Worm (Caenorhabditis elegans) whole organism, L3 larva: ENCODE data around the gene Y61B8A.6.
"Not testable (repeated sequence)": the region's sequence is repeated elsewhere in the genome, so short reads cannot be mapped to it uniquely, and the experiment has no call there.

Source experiments
- ZK546.5 ChIP-seq: sonication (generic microtip); optimal IDR thresholded peaks from 2 replicates; lab custom pipeline; 2017; ENCODE audit warnings: missing biosample characterization, missing genetic modification characterization
- ama-1 ChIP-seq: fragments of 150-350 bp; optimal IDR thresholded peaks from 2 replicates; lab custom pipeline; 2018
- ceh-82 ChIP-seq: fragments of 150-350 bp; optimal IDR thresholded peaks from 2 replicates; lab custom pipeline; 2014; ENCODE audit warnings: missing biosample characterization, missing genetic modification characterization
- ceh-9 ChIP-seq: sonication (generic microtip); optimal IDR thresholded peaks from 2 replicates; lab custom pipeline; 2018; ENCODE audit warnings: missing biosample characterization, missing genetic modification characterization
- egl-27 ChIP-seq: sonication (generic microtip); optimal IDR thresholded peaks from 4 replicates; lab custom pipeline; 2017; ENCODE audit warnings: missing biosample characterization, missing genetic modification reagents, missing genetic modification characterization
- egl-5 ChIP-seq: fragments of 150-350 bp; optimal IDR thresholded peaks from 2 replicates; lab custom pipeline; 2017; ENCODE audit warnings: missing biosample characterization, missing genetic modification reagents, missing genetic modification characterization, inconsistent platforms
- elt-2 ChIP-seq: sonication (generic microtip); optimal IDR thresholded peaks from 2 replicates; lab custom pipeline; 2016; ENCODE audit warnings: missing genetic modification reagents, mild to moderate bottlenecking, missing genetic modification characterization, missing compliant biosample characterization
- elt-3 ChIP-seq, 3 experiments: fragments of 150-350 bp in 1 of 3; sonication (generic microtip) in 2 of 3; optimal IDR thresholded peaks; 2 replicates in 2 of 3; 4 replicates in 1 of 3; lab custom pipeline; 2014 to 2017; ENCODE audit warnings: missing biosample characterization in 3 of 3, missing genetic modification characterization in 3 of 3
- eor-1 ChIP-seq, 2 experiments: fragments of 150-350 bp; optimal IDR thresholded peaks; 2 replicates each; lab custom pipeline; 2014 to 2018; ENCODE audit warnings: missing biosample characterization in 2 of 2, missing genetic modification characterization in 2 of 2
- hmg-11 ChIP-seq: sonication (generic microtip); optimal IDR thresholded peaks from 2 replicates; lab custom pipeline; 2016; ENCODE audit warnings: missing genetic modification characterization, missing compliant biosample characterization
- jun-1 ChIP-seq: fragments of 150-350 bp; optimal IDR thresholded peaks from 2 replicates; lab custom pipeline; 2014; ENCODE audit warnings: missing biosample characterization, missing genetic modification reagents, missing genetic modification characterization
- lsy-12 ChIP-seq: sonication (generic microtip); optimal IDR thresholded peaks from 2 replicates; lab custom pipeline; 2016; ENCODE audit warnings: mild to moderate bottlenecking, missing genetic modification characterization, missing compliant biosample characterization
- nfya-1 ChIP-seq: sonication (generic microtip); optimal IDR thresholded peaks from 2 replicates; lab custom pipeline; 2017; ENCODE audit warnings: missing genetic modification characterization, mild to moderate bottlenecking, missing compliant biosample characterization, antibody characterized with exemption, moderate library complexity; ENCODE audit not compliant: insufficient read depth
- nhr-11 ChIP-seq: fragments of 150-350 bp; optimal IDR thresholded peaks from 2 replicates; lab custom pipeline; 2014; ENCODE audit warnings: missing biosample characterization, missing genetic modification characterization
- nhr-12 ChIP-seq: fragments of 150-350 bp; optimal IDR thresholded peaks from 2 replicates; lab custom pipeline; 2014; ENCODE audit warnings: missing biosample characterization, missing genetic modification characterization
- nhr-23 ChIP-seq: fragments of 150-350 bp; optimal IDR thresholded peaks from 2 replicates; lab custom pipeline; 2014; ENCODE audit warnings: missing biosample characterization, missing genetic modification reagents, missing genetic modification characterization
- nhr-237 ChIP-seq: fragments of 150-350 bp; optimal IDR thresholded peaks from 2 replicates; lab custom pipeline; 2014; ENCODE audit warnings: missing biosample characterization, missing genetic modification characterization
- nhr-25 ChIP-seq: sonication (generic microtip); optimal IDR thresholded peaks from 2 replicates; lab custom pipeline; 2017; ENCODE audit warnings: missing biosample characterization, missing genetic modification characterization
- nhr-28 ChIP-seq: fragments of 150-350 bp; optimal IDR thresholded peaks from 2 replicates; lab custom pipeline; 2014; ENCODE audit warnings: missing biosample characterization, missing genetic modification characterization
- nhr-43 ChIP-seq: sonication (generic microtip); optimal IDR thresholded peaks from 2 replicates; lab custom pipeline; 2016; ENCODE audit warnings: mild to moderate bottlenecking, missing genetic modification characterization, missing compliant biosample characterization; ENCODE audit not compliant: poor library complexity, severe bottlenecking
- nhr-67 ChIP-seq: fragments of 150-350 bp; optimal IDR thresholded peaks from 2 replicates; lab custom pipeline; 2014; ENCODE audit warnings: missing biosample characterization, missing genetic modification characterization
- nhr-76 ChIP-seq: fragments of 150-350 bp; sonication (generic microtip); optimal IDR thresholded peaks from 5 replicates; lab custom pipeline; 2014; ENCODE audit warnings: missing biosample characterization, missing genetic modification characterization
- nhr-77 ChIP-seq: fragments of 150-350 bp; optimal IDR thresholded peaks from 2 replicates; lab custom pipeline; 2014; ENCODE audit warnings: missing biosample characterization, missing genetic modification characterization
- pha-4 ChIP-seq: fragments of 150-350 bp; optimal IDR thresholded peaks from 2 replicates; lab custom pipeline; 2014; ENCODE audit warnings: missing biosample characterization, missing genetic modification reagents, missing genetic modification characterization
- pqm-1 ChIP-seq: fragments of 150-350 bp; optimal IDR thresholded peaks from 2 replicates; lab custom pipeline; 2017; ENCODE audit warnings: missing biosample characterization, missing genetic modification characterization, inconsistent platforms
- unc-39 ChIP-seq: sonication (generic microtip); optimal IDR thresholded peaks from 4 replicates; lab custom pipeline; 2017; ENCODE audit warnings: missing biosample characterization, missing genetic modification characterization
- zag-1 ChIP-seq: fragments of 150-350 bp; optimal IDR thresholded peaks from 2 replicates; lab custom pipeline; 2014; ENCODE audit warnings: missing biosample characterization, missing genetic modification characterization
- ztf-11 ChIP-seq: fragments of 150-350 bp; optimal IDR thresholded peaks from 2 replicates; lab custom pipeline; 2014; ENCODE audit warnings: missing biosample characterization, missing genetic modification characterization
- ztf-4 ChIP-seq: fragments of 150-350 bp; optimal IDR thresholded peaks from 2 replicates; lab custom pipeline; 2014; ENCODE audit warnings: missing biosample characterization, missing genetic modification characterization

Y61B8A.6 gene

DNA sequence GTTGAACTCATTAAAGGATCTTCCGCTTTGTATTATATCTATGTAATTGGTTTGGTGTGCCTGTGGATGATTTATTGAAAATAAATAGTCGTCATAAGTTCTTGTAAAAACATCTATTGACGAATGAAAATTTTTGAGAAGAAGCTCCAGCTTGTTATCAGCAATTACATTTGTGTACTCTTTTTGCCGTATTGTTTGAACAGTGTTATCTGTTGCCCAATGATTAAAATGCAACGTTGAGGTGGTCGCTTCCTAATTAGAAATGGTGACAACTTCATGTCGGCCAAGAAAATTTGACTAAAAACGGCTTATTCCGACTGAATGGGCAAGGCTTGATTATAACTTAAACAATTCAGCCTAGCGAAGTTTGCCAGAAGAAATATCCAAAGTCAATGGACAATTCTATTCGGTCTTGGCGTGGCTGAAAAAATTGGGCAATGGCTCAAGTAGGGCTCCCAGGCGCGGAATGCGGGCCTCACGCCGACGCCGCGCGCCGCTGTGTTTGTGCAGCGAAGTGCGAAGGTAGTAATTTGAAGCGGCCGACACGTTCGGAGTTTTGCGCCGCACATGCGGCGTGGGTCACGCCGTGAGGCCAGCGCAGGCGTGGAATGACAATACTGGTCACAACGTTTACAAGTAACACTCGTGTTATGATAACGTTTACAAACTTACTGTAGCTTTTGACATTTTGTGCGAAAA lies 11.0 kb upstream of the Y61B8A.6 start:
- TF ChIP-seq pqm-1 (tag; lab: Kevin White, UChicago), result peak; percentile 22
- no peak for TF ChIP-seq zag-1 (tag; lab: Kevin White, UChicago)
- peak; percentile 21 for TF ChIP-seq pha-4
- peak; percentile 70 for TF ChIP-seq elt-2 (tag; lab: Kevin White, UChicago)
- no peak for TF ChIP-seq ztf-11
- TF ChIP-seq nhr-25, result no peak
- TF ChIP-seq unc-39 (tag; lab: Kevin White, UChicago), result no peak
- TF ChIP-seq hmg-11 (tag; lab: Kevin White, UChicago), result no peak
- TF ChIP-seq ztf-4 (tag; lab: Kevin White, UChicago), result no peak
- no peak for TF ChIP-seq nhr-11
- no peak for TF ChIP-seq nhr-43 (tag; lab: Kevin White, UChicago)

DNA sequence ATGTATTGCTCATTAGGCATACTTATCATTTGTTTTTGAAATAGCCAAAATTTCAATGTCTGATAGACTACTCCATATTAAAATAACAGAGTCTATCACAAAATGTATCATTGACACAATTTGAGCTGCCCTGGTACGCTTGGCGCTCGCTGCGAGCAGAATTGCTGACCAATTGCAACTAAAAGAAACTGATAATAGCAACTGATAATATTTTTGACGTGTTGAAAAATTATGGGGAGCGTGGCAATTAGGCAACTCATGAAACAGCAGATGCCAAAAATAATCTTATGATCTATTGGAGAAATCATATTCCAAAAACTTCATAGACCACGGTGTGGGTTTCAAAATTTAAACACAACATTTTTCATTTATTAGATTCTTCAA lies 10.4 kb upstream of the Y61B8A.6 start:
- TF ChIP-seq elt-2 (tag; lab: Kevin White, UChicago), result peak; percentile 90
- peak; percentile 55 for TF ChIP-seq pqm-1 (tag; lab: Kevin White, UChicago)
- TF ChIP-seq lsy-12 (tag; lab: Kevin White, UChicago), result no peak

DNA sequence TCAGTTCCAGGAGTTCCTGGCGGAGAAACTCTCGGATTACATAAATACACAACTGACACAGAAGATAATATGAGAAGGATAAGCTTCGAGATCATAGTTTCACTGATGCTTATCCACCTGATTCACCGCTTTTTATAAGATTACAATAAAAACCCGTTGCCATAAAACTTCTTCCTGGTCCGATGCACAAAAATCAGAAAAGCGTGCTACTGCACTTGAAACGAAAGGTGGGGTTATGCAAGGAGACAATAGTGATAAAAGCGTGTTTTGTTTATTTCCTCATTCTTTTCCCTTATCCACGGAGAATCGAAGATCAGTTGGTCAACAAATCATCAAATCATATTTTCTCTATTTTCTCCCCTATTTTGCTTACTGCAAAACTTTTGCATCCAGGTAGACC lies 9.2 kb upstream of the Y61B8A.6 start, which contains the start of gene Y68A4B.3:
Y68A4B.3 (minus strand) TSS at position 101 of the 400 bp plus-strand sequence.
- TF ChIP-seq nhr-43 (tag; lab: Kevin White, UChicago), result no peak
- no peak for TF ChIP-seq egl-27
- no peak for TF ChIP-seq egl-5 (tag; lab: Kevin White, UChicago)
- TF ChIP-seq elt-3 (tag; optimal IDR thresholded peaks at IDR 0.05; lab: Kevin White, UChicago), result no peak
- TF ChIP-seq ama-1 (lab: Kevin White, UChicago), result no peak
- no peak for TF ChIP-seq nhr-12 (tag; lab: Kevin White, UChicago)
- no peak for TF ChIP-seq nhr-77 (tag; lab: Kevin White, UChicago)
- no peak for TF ChIP-seq unc-39 (tag; lab: Kevin White, UChicago)
- no peak for TF ChIP-seq eor-1 (tag; optimal IDR thresholded peaks at IDR 0.05; lab: Kevin White, UChicago)

DNA sequence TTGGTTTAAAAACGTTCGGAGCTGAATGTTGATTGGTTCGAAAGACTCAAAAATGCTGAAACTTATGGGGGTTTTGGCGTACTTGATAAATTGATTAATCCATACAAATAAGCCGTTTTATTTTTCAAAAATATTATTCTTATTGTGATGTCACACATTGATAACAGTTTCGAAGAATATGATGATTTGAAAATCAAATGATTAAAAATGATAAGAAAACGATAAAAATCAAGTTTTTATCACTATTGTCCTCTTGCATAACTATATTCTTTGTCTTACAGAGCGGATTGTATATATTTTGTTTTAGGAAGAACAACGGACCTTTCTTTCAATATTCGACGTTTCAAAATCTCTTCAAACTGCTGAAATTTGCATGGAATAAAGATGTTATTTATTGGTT lies 8.7 kb upstream of the Y61B8A.6 start:
- TF ChIP-seq pqm-1 (tag; lab: Kevin White, UChicago) (peak; percentile 8), elt-2 (tag; lab: Kevin White, UChicago) (peak; percentile 76), ZK546.5 (tag; lab: Kevin White, UChicago) (no peak)
- TF ChIP-seq, all 47 proteins: peak for 2

DNA sequence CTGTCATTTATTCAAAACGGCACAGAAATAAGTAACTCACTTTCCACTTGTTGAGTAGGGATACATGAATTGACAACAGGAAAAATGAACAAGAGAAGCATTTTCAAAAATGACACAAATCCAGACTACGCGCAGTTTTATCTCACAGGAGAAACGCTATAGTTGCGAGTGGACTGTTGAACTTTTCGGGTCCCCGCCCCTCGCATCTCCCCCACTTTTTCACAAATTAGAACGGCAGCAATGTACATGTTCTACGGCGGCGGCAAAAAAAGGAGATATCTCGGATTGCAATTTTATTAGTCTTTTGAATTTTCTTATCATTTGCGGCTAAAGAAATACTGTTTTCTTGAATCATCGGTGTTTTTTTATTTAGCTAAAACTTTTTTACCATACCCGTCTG lies 6.3 kb upstream of the Y61B8A.6 start, which contains the start of gene clec-242:
clec-242 (minus strand) TSS at position 101 of the 400 bp plus-strand sequence.
- TF ChIP-seq pqm-1 (tag; lab: Kevin White, UChicago), result no peak
- TF ChIP-seq ceh-82, result no peak
- no peak for TF ChIP-seq ztf-11
- TF ChIP-seq nhr-67, result no peak
- no peak for TF ChIP-seq elt-2 (tag; lab: Kevin White, UChicago)
- no peak for TF ChIP-seq nfya-1
- no peak for TF ChIP-seq nhr-11
- no peak for TF ChIP-seq nhr-237
- TF ChIP-seq zag-1 (tag; lab: Kevin White, UChicago), result no peak
- TF ChIP-seq jun-1, result no peak
- no peak for TF ChIP-seq egl-27
- TF ChIP-seq ceh-9 (tag; lab: Kevin White, UChicago), result no peak
- TF ChIP-seq nhr-76 (tag; lab: Kevin White, UChicago), result no peak
- no peak for TF ChIP-seq nhr-12 (tag; lab: Kevin White, UChicago)
- no peak for TF ChIP-seq nhr-23

DNA sequence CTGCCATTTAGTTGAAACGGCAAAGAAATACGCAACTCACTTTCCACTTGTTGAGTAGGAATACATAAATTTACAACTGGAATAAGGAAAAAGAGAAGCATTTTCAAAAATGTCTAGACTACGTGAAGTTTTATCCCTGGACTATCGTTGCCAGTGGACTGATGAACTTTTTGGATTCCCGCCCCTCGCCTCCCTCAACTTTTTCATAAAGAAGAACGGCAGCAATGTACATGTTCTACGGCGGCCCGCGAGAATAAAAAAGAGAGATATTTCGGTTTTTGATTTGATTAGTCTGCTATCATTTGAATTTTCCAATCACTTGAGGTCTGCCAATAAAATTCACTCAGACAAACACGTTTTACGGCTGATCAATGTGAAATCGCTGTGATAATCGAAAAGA lies 2.8 kb upstream of the Y61B8A.6 start, which contains the start of gene clec-243:
clec-243 (minus strand) TSS at position 101 of the 400 bp plus-strand sequence.
- TF ChIP-seq elt-2 (tag; lab: Kevin White, UChicago) (no peak), eor-1 (tag; optimal IDR thresholded peaks at IDR 0.05; lab: Kevin White, UChicago) (no peak), ztf-11 (no peak), nhr-43 (tag; lab: Kevin White, UChicago) (no peak)
- TF ChIP-seq, all 47 proteins: peak for 0

DNA sequence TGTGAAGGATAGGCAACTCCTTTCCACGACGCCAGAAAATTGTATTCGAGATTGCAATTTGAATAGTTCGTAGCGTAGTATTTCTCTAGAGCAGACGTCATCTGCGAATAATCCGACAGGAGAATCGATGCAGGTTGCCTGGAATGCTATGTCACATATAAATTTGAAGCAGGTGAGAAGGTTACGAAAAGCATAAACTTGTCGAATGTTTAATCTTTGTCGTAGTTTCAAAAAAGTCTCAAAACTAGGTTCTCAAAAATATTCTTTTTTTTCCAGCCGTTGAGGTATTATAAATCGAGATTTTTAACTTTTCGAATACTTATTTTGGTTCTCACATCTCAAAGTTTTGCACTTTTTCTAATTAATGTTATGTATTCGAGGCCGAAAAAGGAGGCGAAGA lies 3.3 kb downstream of the Y61B8A.6 start, which contains the start of gene srh-116:
srh-116 (minus strand) TSS at position 101 of the 400 bp plus-strand sequence.
- not testable (repeated sequence) for TF ChIP-seq lsy-12 (tag; lab: Kevin White, UChicago); nhr-28 (tag; lab: Kevin White, UChicago); nfya-1
